Worm (Caenorhabditis elegans) whole organism, L4 larva: ENCODE measurements around the gene gna-1.

Experiments
- ceh-20 ChIP-seq: fragments of 200-800 bp; sonication (Bioruptor generic); IDR thresholded peaks from 2 replicates; pipeline ENCODE4 v1.3.6; 2022; ENCODE audit warnings: missing genetic modification reagents, missing genetic modification characterization, missing compliant biosample characterization
- jun-1 ChIP-seq: fragments of 150-350 bp; optimal IDR thresholded peaks from 2 replicates; lab custom pipeline; 2014; ENCODE audit warnings: missing biosample characterization, missing genetic modification reagents, missing genetic modification characterization
- lin-13 ChIP-seq: fragments of 150-350 bp; optimal IDR thresholded peaks from 2 replicates; lab custom pipeline; 2014; ENCODE audit warnings: missing biosample characterization, missing genetic modification reagents, missing genetic modification characterization
- nhr-11 ChIP-seq: fragments of 150-350 bp; optimal IDR thresholded peaks from 2 replicates; lab custom pipeline; 2014; ENCODE audit warnings: missing biosample characterization, missing genetic modification characterization
- nhr-25 ChIP-seq: sonication (generic microtip); optimal IDR thresholded peaks from 2 replicates; lab custom pipeline; 2017; ENCODE audit warnings: missing genetic modification characterization, mild to moderate bottlenecking, missing compliant biosample characterization, antibody characterized with exemption, moderate library complexity, borderline replicate concordance; ENCODE audit not compliant: insufficient read depth
- nhr-28 ChIP-seq: fragments of 150-350 bp; optimal IDR thresholded peaks from 2 replicates; lab custom pipeline; 2014; ENCODE audit warnings: missing biosample characterization, missing genetic modification characterization
- nhr-77 ChIP-seq: fragments of 150-350 bp; optimal IDR thresholded peaks from 2 replicates; lab custom pipeline; 2014; ENCODE audit warnings: missing biosample characterization, missing genetic modification characterization

ce11 chrV:10291848-10292247, 28.1 kb downstream of the gna-1 start:
- no peak for TF ChIP-seq nhr-28
- TF ChIP-seq ceh-20 = no peak
- TF ChIP-seq nhr-25 (tag; lab: Kevin White, UChicago) = no peak
- no peak for TF ChIP-seq jun-1
- no peak for TF ChIP-seq nhr-11
- no peak for TF ChIP-seq nhr-77
- no peak for TF ChIP-seq lin-13 (GFP tag; lab: Kevin White, UChicago)
